Worm (Caenorhabditis elegans) whole organism, early embryonic: ENCODE measurements around the gene lpd-7.

Experiments
- B0310.2 ChIP-seq: sonication (generic microtip); optimal IDR thresholded peaks from 2 replicates; lab custom pipeline; 2016; ENCODE audit warnings: mild to moderate bottlenecking, missing genetic modification characterization, missing compliant biosample characterization
- F13C5.2 ChIP-seq: sonication (generic microtip); optimal IDR thresholded peaks from 2 replicates; lab custom pipeline; 2017; ENCODE audit warnings: mild to moderate bottlenecking, missing genetic modification characterization, inconsistent platforms, missing compliant biosample characterization
- aly-1 ChIP-seq: sonication (generic microtip); optimal IDR thresholded peaks from 2 replicates; lab custom pipeline; 2016; ENCODE audit warnings: missing genetic modification characterization, missing compliant biosample characterization
- ama-1 ChIP-seq: fragments of 150-350 bp; optimal IDR thresholded peaks from 2 replicates; lab custom pipeline; 2014
- ceh-13 ChIP-seq: fragments of 200-800 bp; sonication (Bioruptor generic); optimal IDR thresholded peaks from 2 replicates; lab custom pipeline; 2018; ENCODE audit warnings: mild to moderate bottlenecking, missing genetic modification characterization, missing compliant biosample characterization
- ceh-36 ChIP-seq: sonication (generic microtip); optimal IDR thresholded peaks from 2 replicates; lab custom pipeline; 2016; ENCODE audit warnings: missing genetic modification characterization, inconsistent platforms, missing compliant biosample characterization
- ets-7 ChIP-seq: sonication (generic microtip); optimal IDR thresholded peaks from 2 replicates; lab custom pipeline; 2016; ENCODE audit warnings: missing genotype, missing genetic modification characterization, missing compliant biosample characterization
- flt-1 ChIP-seq: fragments of 200-800 bp; sonication (Bioruptor generic); IDR thresholded peaks from 2 replicates; pipeline ENCODE4 v1.3.6; 2022; ENCODE audit warnings: missing genetic modification characterization, missing compliant biosample characterization
- hmbx-1 ChIP-seq: sonication (generic microtip); optimal IDR thresholded peaks from 2 replicates; lab custom pipeline; 2016; ENCODE audit warnings: mild to moderate bottlenecking, missing genetic modification characterization, missing compliant biosample characterization
- hmg-4 ChIP-seq: fragments of 200-800 bp; sonication (Bioruptor generic); optimal IDR thresholded peaks from 2 replicates; lab custom pipeline; 2018; ENCODE audit warnings: mild to moderate bottlenecking, missing genetic modification characterization, missing compliant biosample characterization
- hnd-1 ChIP-seq: sonication (generic microtip); optimal IDR thresholded peaks from 2 replicates; lab custom pipeline; 2016; ENCODE audit warnings: missing genetic modification characterization, missing compliant biosample characterization
- pes-1 ChIP-seq: fragments of 200-800 bp; sonication (Bioruptor generic); IDR thresholded peaks from 2 replicates; pipeline ENCODE4 v1.3.6; 2022; ENCODE audit warnings: missing genetic modification reagents, missing genetic modification characterization, missing compliant biosample characterization
- scrt-1 ChIP-seq: fragments of 200-800 bp; sonication (Bioruptor generic); IDR thresholded peaks from 2 replicates; pipeline ENCODE4 v1.3.6; 2022; ENCODE audit warnings: missing genetic modification characterization, missing compliant biosample characterization
- sea-1 ChIP-seq: fragments of 200-800 bp; sonication (Bioruptor generic); conservative IDR thresholded peaks from 2 replicates; pipeline ENCODE4 v1.3.6; 2022; ENCODE audit warnings: missing genetic modification characterization, missing compliant biosample characterization
- tbx-11 ChIP-seq: fragments of 200-800 bp; sonication (Bioruptor generic); IDR thresholded peaks from 2 replicates; pipeline ENCODE4 v1.3.6; 2022; ENCODE audit warnings: missing genetic modification characterization, missing compliant biosample characterization
- tbx-37 ChIP-seq: fragments of 200-800 bp; sonication (Bioruptor generic); conservative IDR thresholded peaks from 2 replicates; pipeline ENCODE4 v1.3.6; 2022; ENCODE audit warnings: missing genetic modification reagents, missing genetic modification characterization, missing compliant biosample characterization
- tra-4 ChIP-seq: sonication (generic microtip); optimal IDR thresholded peaks from 2 replicates; lab custom pipeline; 2017; ENCODE audit warnings: missing genetic modification characterization, missing compliant biosample characterization

The lpd-7 gene

ce11 chrIII:7554697-7555145, 18.4 kb upstream of the lpd-7 start:
- TF ChIP-seq tbx-11 (GFP tag; lab: Robert Waterston, UW) = 0 out of 2 replicates have a peak, but pooled peaks have one; percentile 40
- no peak for TF ChIP-seq F13C5.2 (tag; lab: Kevin White, UChicago)
- no peak for TF ChIP-seq tra-4 (tag; lab: Kevin White, UChicago)
- TF ChIP-seq tbx-37 (GFP tag; lab: Robert Waterston, UW) = no peak
- TF ChIP-seq hmbx-1 (tag; lab: Kevin White, UChicago) = no peak
- no peak for TF ChIP-seq ama-1
- TF ChIP-seq B0310.2 = no peak
- no peak for TF ChIP-seq flt-1 (GFP tag; lab: Robert Waterston, UW)
- TF ChIP-seq ceh-36 = no peak
- no peak for TF ChIP-seq aly-1
- no peak for TF ChIP-seq ets-7 (tag; lab: Kevin White, UChicago)
- TF ChIP-seq hnd-1 (tag; lab: Kevin White, UChicago) = no peak
- TF ChIP-seq hmg-4 (GFP tag; lab: Kevin White, UChicago) = peak; percentile 32
- TF ChIP-seq ceh-13 = peak; percentile 61
- no peak for TF ChIP-seq scrt-1
- TF ChIP-seq pes-1 = no peak
- 0 out of 2 replicates have a peak, but pooled peaks have one; percentile 45 for TF ChIP-seq sea-1 (GFP tag; lab: Robert Waterston, UW)

- TF ChIP-seq flt-1 (GFP tag; lab: Robert Waterston, UW) (no peak), hmbx-1 (tag; lab: Kevin White, UChicago) (no peak), tbx-11 (GFP tag; lab: Robert Waterston, UW) (no peak), tra-4 (tag; lab: Kevin White, UChicago) (no peak), hnd-1 (tag; lab: Kevin White, UChicago) (no peak), ceh-36 (no peak), F13C5.2 (tag; lab: Kevin White, UChicago) (no peak), aly-1 (no peak), ama-1 (no peak), sea-1 (GFP tag; lab: Robert Waterston, UW) (no peak), tbx-37 (GFP tag; lab: Robert Waterston, UW) (no peak), ets-7 (tag; lab: Kevin White, UChicago) (no peak), hmg-4 (GFP tag; lab: Kevin White, UChicago) (no peak), scrt-1 (no peak), pes-1 (no peak), B0310.2 (no peak), ceh-13 (no peak)
Measured at ce11 chrIII:7555360-7555759, 17.8 kb upstream of the lpd-7 start, which contains the start of gene ceh-13. Gene ceh-13, plus strand, starts transcription at chrIII:7555660.

- TF ChIP-seq ceh-13 (no peak), tra-4 (tag; lab: Kevin White, UChicago) (no peak), ama-1 (no peak)
Measured at ce11 chrIII:7557930-7558470, 15.2 kb upstream of the lpd-7 start.

- no peak for TF ChIP-seq hmbx-1 (tag; lab: Kevin White, UChicago)
- no peak for TF ChIP-seq hnd-1 (tag; lab: Kevin White, UChicago)
- TF ChIP-seq pes-1 = no peak
- no peak for TF ChIP-seq sea-1 (GFP tag; lab: Robert Waterston, UW)
Measured at ce11 chrIII:7558658-7559057, 14.5 kb upstream of the lpd-7 start.

ce11 chrIII:7559869-7560268, 13.3 kb upstream of the lpd-7 start:
- no peak for TF ChIP-seq hmbx-1 (tag; lab: Kevin White, UChicago)
- TF ChIP-seq sea-1 (GFP tag; lab: Robert Waterston, UW) = no peak
- no peak for TF ChIP-seq ama-1
- no peak for TF ChIP-seq hmg-4 (GFP tag; lab: Kevin White, UChicago)
- no peak for TF ChIP-seq tbx-37 (GFP tag; lab: Robert Waterston, UW)
- TF ChIP-seq pes-1 = no peak
- TF ChIP-seq B0310.2 = no peak
- no peak for TF ChIP-seq aly-1
- TF ChIP-seq tra-4 (tag; lab: Kevin White, UChicago) = no peak
- no peak for TF ChIP-seq ets-7 (tag; lab: Kevin White, UChicago)
- TF ChIP-seq tbx-11 (GFP tag; lab: Robert Waterston, UW) = no peak

- TF ChIP-seq aly-1 (no peak), hnd-1 (tag; lab: Kevin White, UChicago) (no peak), hmbx-1 (tag; lab: Kevin White, UChicago) (no peak), tbx-11 (GFP tag; lab: Robert Waterston, UW) (no peak), pes-1 (no peak), tra-4 (tag; lab: Kevin White, UChicago) (no peak), scrt-1 (no peak), sea-1 (GFP tag; lab: Robert Waterston, UW) (no peak), flt-1 (GFP tag; lab: Robert Waterston, UW) (no peak), B0310.2 (no peak), ama-1 (no peak), F13C5.2 (tag; lab: Kevin White, UChicago) (no peak), tbx-37 (GFP tag; lab: Robert Waterston, UW) (no peak), ceh-36 (no peak), ets-7 (tag; lab: Kevin White, UChicago) (no peak), ceh-13 (no peak), hmg-4 (GFP tag; lab: Kevin White, UChicago) (no peak)
Measured at ce11 chrIII:7561872-7562271, 11.3 kb upstream of the lpd-7 start, which contains the start of gene lgc-12. Gene lgc-12, plus strand, starts transcription at chrIII:7562172.

- no peak for TF ChIP-seq tra-4 (tag; lab: Kevin White, UChicago)
- no peak for TF ChIP-seq B0310.2
- no peak for TF ChIP-seq pes-1
- TF ChIP-seq ets-7 (tag; lab: Kevin White, UChicago) = no peak
- TF ChIP-seq hmbx-1 (tag; lab: Kevin White, UChicago) = no peak
- TF ChIP-seq hmg-4 (GFP tag; lab: Kevin White, UChicago) = no peak
- TF ChIP-seq F13C5.2 (tag; lab: Kevin White, UChicago) = no peak
- no peak for TF ChIP-seq ceh-13
- TF ChIP-seq hnd-1 (tag; lab: Kevin White, UChicago) = no peak
- TF ChIP-seq ceh-36 = no peak
- no peak for TF ChIP-seq ama-1
- TF ChIP-seq sea-1 (GFP tag; lab: Robert Waterston, UW) = no peak
- TF ChIP-seq aly-1 = no peak
- TF ChIP-seq tbx-11 (GFP tag; lab: Robert Waterston, UW) = no peak
- no peak for TF ChIP-seq flt-1 (GFP tag; lab: Robert Waterston, UW)
- no peak for TF ChIP-seq scrt-1
- TF ChIP-seq tbx-37 (GFP tag; lab: Robert Waterston, UW) = no peak
Measured at ce11 chrIII:7565247-7565646, 7.9 kb upstream of the lpd-7 start, which contains the start of gene ttr-8. Gene ttr-8, minus strand, starts transcription at chrIII:7565347.
